Worm (Caenorhabditis elegans) whole organism, mixed stage, embryonic: ENCODE measurements around the gene C16C10.13.

ENCODE experiments used
- blmp-1 ChIP-seq: fragments of 150-350 bp; optimal IDR thresholded peaks from 2 replicates; lab custom pipeline; 2014; ENCODE audit warnings: missing biosample characterization, missing genetic modification characterization
- ceh-39 ChIP-seq: fragments of 150-350 bp; optimal IDR thresholded peaks from 2 replicates; lab custom pipeline; 2014; ENCODE audit warnings: missing biosample characterization, missing genetic modification characterization
- cnd-1 ChIP-seq: fragments of 200-800 bp; sonication (Bioruptor generic); optimal IDR thresholded peaks from 2 replicates; lab custom pipeline; 2018; ENCODE audit warnings: mild to moderate bottlenecking, missing genetic modification characterization, missing compliant biosample characterization
- drap-1 ChIP-seq: fragments of 200-800 bp; sonication (Bioruptor generic); optimal IDR thresholded peaks from 3 replicates; lab custom pipeline; 2018; ENCODE audit warnings: mild to moderate bottlenecking, missing genetic modification characterization, missing compliant biosample characterization
- ham-2 ChIP-seq: fragments of 200-800 bp; sonication (Bioruptor generic); optimal IDR thresholded peaks from 2 replicates; lab custom pipeline; 2018; ENCODE audit warnings: mild to moderate bottlenecking, missing genetic modification characterization, missing compliant biosample characterization
- lsy-2 ChIP-seq: fragments of 150-350 bp; optimal IDR thresholded peaks from 2 replicates; lab custom pipeline; 2014; ENCODE audit warnings: missing biosample characterization, missing genetic modification characterization
- mab-5 ChIP-seq: fragments of 150-350 bp; optimal IDR thresholded peaks from 2 replicates; lab custom pipeline; 2014; ENCODE audit warnings: missing biosample characterization, missing genetic modification characterization
- nhr-12 ChIP-seq: fragments of 150-350 bp; optimal IDR thresholded peaks from 2 replicates; lab custom pipeline; 2014; ENCODE audit warnings: missing biosample characterization, missing genetic modification characterization
- pha-4 ChIP-seq: fragments of 150-350 bp; optimal IDR thresholded peaks from 2 replicates; lab custom pipeline; 2018; ENCODE audit warnings: missing biosample characterization, missing genetic modification reagents, missing genetic modification characterization
- snpc-4 ChIP-seq: fragments of 150-350 bp; optimal IDR thresholded peaks from 2 replicates; lab custom pipeline; 2014; ENCODE audit warnings: missing biosample characterization, missing genetic modification characterization
- sptf-1 ChIP-seq: sonication (generic microtip); optimal IDR thresholded peaks from 2 replicates; lab custom pipeline; 2017; ENCODE audit warnings: mild to moderate bottlenecking, missing genetic modification characterization, moderate library complexity, missing compliant biosample characterization
- unc-120 ChIP-seq: sonication (generic microtip); optimal IDR thresholded peaks from 2 replicates; lab custom pipeline; 2017; ENCODE audit warnings: missing genetic modification characterization, missing compliant biosample characterization; ENCODE audit not compliant: poor library complexity, severe bottlenecking
- ztf-11 ChIP-seq: fragments of 150-350 bp; optimal IDR thresholded peaks from 2 replicates; lab custom pipeline; 2014; ENCODE audit warnings: missing biosample characterization, missing genetic modification characterization

DNA sequence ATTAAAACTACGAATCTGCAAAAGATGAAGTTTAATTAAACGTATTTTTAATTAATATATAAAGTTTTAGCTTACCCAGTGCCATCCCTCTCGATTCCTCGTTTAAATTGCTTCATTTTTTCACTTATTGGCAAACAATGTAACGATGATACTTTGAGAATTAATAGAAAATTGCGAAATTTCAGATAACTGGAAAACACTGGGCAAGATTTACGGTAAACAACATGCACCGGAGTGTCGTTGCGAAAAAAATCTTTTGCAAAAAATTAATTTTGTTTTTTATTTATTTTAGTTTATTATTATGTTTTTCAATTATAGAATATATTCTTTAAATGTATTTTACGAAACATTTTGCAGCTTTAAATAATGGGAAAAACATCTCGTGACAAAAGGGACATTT is 27.8 kb downstream of the C16C10.13 start, which contains the start of the genes pelo-1 and R74.7:
- TF ChIP-seq drap-1, result no peak
- no peak for TF ChIP-seq lsy-2 (tag; lab: Kevin White, UChicago)
- no peak for TF ChIP-seq snpc-4 (tag; lab: Kevin White, UChicago)
- no peak for TF ChIP-seq ceh-39 (tag; lab: Kevin White, UChicago)
- no peak for TF ChIP-seq sptf-1
- no peak for TF ChIP-seq cnd-1 (tag; lab: Kevin White, UChicago)
- TF ChIP-seq ztf-11 (tag; lab: Kevin White, UChicago), result no peak
- TF ChIP-seq ham-2 (GFP tag; lab: Kevin White, UChicago), result no peak
- TF ChIP-seq pha-4, result no peak
- no peak for TF ChIP-seq blmp-1 (tag; lab: Kevin White, UChicago)
- no peak for TF ChIP-seq unc-120
- TF ChIP-seq nhr-12, result no peak
- TF ChIP-seq mab-5 (tag; lab: Kevin White, UChicago), result no peak
